Fruit fly (Drosophila melanogaster) whole organism, embryonic: ENCODE data around the gene Fer2LCH.

Source experiments
- CG12299 ChIP-seq: fragments of 200-800 bp; sonication (Bioruptor generic); optimal IDR thresholded peaks from 2 replicates; lab custom pipeline; 2018; ENCODE audit warnings: missing biosample characterization, mild to moderate bottlenecking, missing genetic modification characterization
- CG17359 ChIP-seq: fragments of 200-800 bp; sonication (Bioruptor generic); optimal IDR thresholded peaks from 3 replicates; lab custom pipeline; 2018; ENCODE audit warnings: missing biosample characterization, mild to moderate bottlenecking, missing genetic modification characterization, moderate library complexity
- CG17361 ChIP-seq: fragments of 200-800 bp; sonication (Bioruptor generic); IDR thresholded peaks from 3 replicates; pipeline ENCODE4 v1.3.6; 2022; ENCODE audit warnings: missing biosample characterization, missing genetic modification characterization
- CG17385 ChIP-seq: fragments of 200-800 bp; sonication (Bioruptor generic); optimal IDR thresholded peaks from 3 replicates; lab custom pipeline; 2018; ENCODE audit warnings: missing biosample characterization, mild to moderate bottlenecking, missing genetic modification characterization
- CG17802 ChIP-seq: fragments of 200-800 bp; sonication (Bioruptor generic); optimal IDR thresholded peaks from 2 replicates; lab custom pipeline; 2018; ENCODE audit warnings: missing biosample characterization, mild to moderate bottlenecking, missing genetic modification characterization, moderate library complexity
- CG2678 ChIP-seq: fragments of 200-800 bp; sonication (Bioruptor generic); optimal IDR thresholded peaks from 3 replicates; lab custom pipeline; 2019; ENCODE audit warnings: missing biosample characterization, mild to moderate bottlenecking, missing genetic modification characterization, moderate library complexity
- CG42726 ChIP-seq: fragments of 200-800 bp; sonication (Bioruptor generic); IDR thresholded peaks from 2 replicates; pipeline ENCODE4 v1.3.6; 2022; ENCODE audit warnings: missing biosample characterization, missing genetic modification characterization; ENCODE audit not compliant: partially characterized antibody
- CG4282 ChIP-seq: fragments of 200-800 bp; sonication (Bioruptor generic); optimal IDR thresholded peaks from 2 replicates; lab custom pipeline; 2016; ENCODE audit warnings: missing biosample characterization, missing genetic modification characterization
- CG4617 ChIP-seq: fragments of 200-800 bp; sonication (Bioruptor generic); optimal IDR thresholded peaks from 3 replicates; lab custom pipeline; 2016; ENCODE audit warnings: missing biosample characterization, missing genetic modification characterization, borderline replicate concordance
- CG6175 ChIP-seq: fragments of 200-800 bp; sonication (Bioruptor generic); IDR thresholded peaks from 3 replicates; pipeline ENCODE4 v1.3.6; 2022; ENCODE audit warnings: missing biosample characterization, missing genetic modification characterization
- CG6765 ChIP-seq: fragments of 200-800 bp; sonication (Bioruptor generic); optimal IDR thresholded peaks from 3 replicates; lab custom pipeline; 2017; ENCODE audit warnings: missing biosample characterization, mild to moderate bottlenecking, missing genetic modification characterization
- CG7271 ChIP-seq: fragments of 200-800 bp; sonication (Bioruptor generic); optimal IDR thresholded peaks from 2 replicates; lab custom pipeline; 2018; ENCODE audit warnings: missing biosample characterization, mild to moderate bottlenecking, missing genetic modification characterization, moderate library complexity
- CG7963 ChIP-seq: fragments of 200-800 bp; sonication (Bioruptor generic); IDR thresholded peaks from 3 replicates; pipeline ENCODE4 v1.3.6; 2022; ENCODE audit warnings: missing biosample characterization, missing genetic modification characterization; ENCODE audit not compliant: partially characterized antibody
- CG8359 ChIP-seq: fragments of 200-800 bp; sonication (Bioruptor generic); optimal IDR thresholded peaks from 2 replicates; lab custom pipeline; 2017; ENCODE audit warnings: missing biosample characterization, mild to moderate bottlenecking, missing genetic modification characterization, borderline replicate concordance
- CG8924 ChIP-seq: fragments of 200-800 bp; optimal IDR thresholded peaks from 3 replicates; lab custom pipeline; 2019; ENCODE audit warnings: missing biosample characterization, mild to moderate bottlenecking, missing genetic modification characterization, moderate library complexity
- CG9609 ChIP-seq: fragments of 200-800 bp; sonication (Bioruptor generic); optimal IDR thresholded peaks from 3 replicates; lab custom pipeline; 2016; ENCODE audit warnings: missing biosample characterization, missing genetic modification characterization
- Dbx ChIP-seq: fragments of 200-800 bp; sonication (Bioruptor generic); IDR thresholded peaks from 3 replicates; pipeline ENCODE4 v1.3.6; 2022; ENCODE audit warnings: missing biosample characterization, missing genetic modification characterization
- Drgx ChIP-seq: fragments of 200-800 bp; sonication (Bioruptor generic); IDR thresholded peaks from 2 replicates; pipeline ENCODE4 v1.3.6; 2022; ENCODE audit warnings: missing biosample characterization, missing genetic modification characterization
- Elba2 ChIP-seq: fragments of 200-800 bp; sonication (Bioruptor generic); optimal IDR thresholded peaks from 3 replicates; lab custom pipeline; 2016; ENCODE audit warnings: missing biosample characterization, missing genetic modification characterization
- Fer1 ChIP-seq: fragments of 200-800 bp; sonication (Bioruptor generic); optimal IDR thresholded peaks from 2 replicates; lab custom pipeline; 2017; ENCODE audit warnings: missing biosample characterization, mild to moderate bottlenecking, missing genetic modification characterization
- HmgD ChIP-seq: fragments of 200-800 bp; sonication (Bioruptor generic); optimal IDR thresholded peaks from 3 replicates; lab custom pipeline; 2016; ENCODE audit warnings: missing biosample characterization, missing genetic modification characterization
- Hr51 ChIP-seq, 2 experiments: fragments of 200-800 bp; sonication (Bioruptor generic); optimal IDR thresholded peaks; 2 replicates in 1 of 2; 3 replicates in 1 of 2; lab custom pipeline; 2016 to 2018; ENCODE audit warnings: missing biosample characterization in 2 of 2, missing genetic modification characterization in 2 of 2, mild to moderate bottlenecking in 1 of 2, moderate library complexity in 1 of 2
- Meics ChIP-seq: fragments of 200-800 bp; sonication (Bioruptor generic); optimal IDR thresholded peaks from 2 replicates; lab custom pipeline; 2017; ENCODE audit warnings: missing biosample characterization, mild to moderate bottlenecking, missing genetic modification characterization
- Mrtf ChIP-seq: fragments of 200-800 bp; sonication (Bioruptor generic); IDR thresholded peaks from 3 replicates; pipeline ENCODE4 v1.3.6; 2022; ENCODE audit warnings: missing biosample characterization, missing genetic modification characterization
- Nf-YB ChIP-seq: fragments of 200-800 bp; sonication (Bioruptor generic); optimal IDR thresholded peaks from 3 replicates; lab custom pipeline; 2019; ENCODE audit warnings: missing biosample characterization, mild to moderate bottlenecking, missing genetic modification characterization, moderate library complexity
- Sry-β ChIP-seq: fragments of 200-800 bp; sonication (Bioruptor generic); optimal IDR thresholded peaks from 2 replicates; lab custom pipeline; 2018; ENCODE audit warnings: missing biosample characterization, mild to moderate bottlenecking, missing genetic modification characterization, moderate library complexity
- Xbp1 ChIP-seq: fragments of 200-800 bp; sonication (Bioruptor generic); optimal IDR thresholded peaks from 3 replicates; lab custom pipeline; 2016; ENCODE audit warnings: missing biosample characterization, mild to moderate bottlenecking, missing genetic modification characterization
- ab ChIP-seq: fragments of 200-800 bp; sonication (Bioruptor generic); optimal IDR thresholded peaks from 2 replicates; lab custom pipeline; 2016; ENCODE audit warnings: missing biosample characterization, missing genetic modification characterization
- bsh ChIP-seq, 2 experiments: fragments of 200-800 bp; sonication (Bioruptor generic); optimal IDR thresholded peaks; 2 replicates each; lab custom pipeline; 2017 to 2018; ENCODE audit warnings: mild to moderate bottlenecking in 2 of 2, missing biosample characterization in 2 of 2, missing genetic modification characterization in 2 of 2, moderate library complexity in 1 of 2
- ci ChIP-seq: fragments of 200-800 bp; sonication (Bioruptor generic); IDR thresholded peaks from 3 replicates; pipeline ENCODE4 v1.3.6; 2022; ENCODE audit warnings: missing biosample characterization, missing genetic modification characterization
- crol ChIP-seq: fragments of 200-800 bp; sonication (Bioruptor generic); IDR thresholded peaks from 2 replicates; pipeline ENCODE4 v1.3.6; 2022; ENCODE audit warnings: missing biosample characterization, missing genetic modification characterization
- hb ChIP-seq: fragments of 200-800 bp; sonication (Bioruptor generic); IDR thresholded peaks from 3 replicates; pipeline ENCODE4 v1.3.6; 2022; ENCODE audit warnings: missing biosample characterization, missing genetic modification characterization; ENCODE audit not compliant: partially characterized antibody
- prd ChIP-seq, 3 experiments: fragments of >200 bp in 2 of 3; fragments of 200-800 bp in 1 of 3; sonication (Bioruptor generic) in 1 of 3; optimal IDR thresholded peaks in 2 of 3; IDR thresholded peaks in 1 of 3; 2 replicates in 2 of 3; 3 replicates in 1 of 3; pipeline versions ENCODE4 v1.3.6 to Lab custom; 2017 to 2022; ENCODE audit warnings: missing biosample characterization in 1 of 3, missing genetic modification characterization in 1 of 3
- row ChIP-seq: fragments of 200-800 bp; sonication (Bioruptor generic); IDR thresholded peaks from 3 replicates; pipeline ENCODE4 v1.3.6; 2022; ENCODE audit warnings: missing biosample characterization, missing genetic modification characterization
- sob ChIP-seq: fragments of 200-800 bp; sonication (Bioruptor generic); IDR thresholded peaks from 2 replicates; pipeline ENCODE4 v1.3.6; 2022; ENCODE audit warnings: missing biosample characterization, missing genetic modification characterization
- sqz ChIP-seq: fragments of 200-800 bp; sonication (Bioruptor generic); optimal IDR thresholded peaks from 3 replicates; lab custom pipeline; 2018; ENCODE audit warnings: missing biosample characterization, mild to moderate bottlenecking, missing genetic modification characterization
- sr ChIP-seq: fragments of 200-800 bp; sonication (Bioruptor generic); IDR thresholded peaks from 3 replicates; pipeline ENCODE4 v1.3.6; 2022; ENCODE audit warnings: missing biosample characterization, missing genetic modification characterization

Fer2LCH gene

dm6 chr3R:30337919-30338647 lies 49.5 kb upstream of the Fer2LCH start (continued):
- no peak for TF ChIP-seq CG9609 (GFP tag; lab: Kevin White, UChicago)
- no peak for TF ChIP-seq CG4617 (GFP tag; lab: Kevin White, UChicago)
- TF ChIP-seq CG4282 (GFP tag; lab: Kevin White, UChicago) = no peak
- TF ChIP-seq ci (GFP tag; lab: Robert Waterston, UW) = peak; percentile 48; the same call in 1 of the 3 replicates
- peak; percentile 11 for TF ChIP-seq CG17385
- TF ChIP-seq Mrtf (GFP tag; lab: Robert Waterston, UW) = no peak
- peak; percentile 2 for TF ChIP-seq CG8359 (GFP tag; lab: Kevin White, UChicago)
- peak; percentile 8 for TF ChIP-seq Xbp1 (GFP tag; lab: Kevin White, UChicago)
- no peak for TF ChIP-seq CG7963 (GFP tag; lab: Robert Waterston, UW)
- TF ChIP-seq prd (optimal IDR thresholded peaks at IDR 0.05; lab: Kevin White, UChicago) = peak in 1 of 2 experiments; percentile 48
- no peak for TF ChIP-seq prd (GFP tag; IDR thresholded peaks at IDR 0.05; lab: Robert Waterston, UW)
- peak; percentile 88 for TF ChIP-seq Nf-YB (GFP tag; lab: Kevin White, UChicago)
- TF ChIP-seq ab (GFP tag; lab: Kevin White, UChicago) = no peak
- peak; percentile 2 for TF ChIP-seq CG17359 (tag; lab: Kevin White, UChicago)
- TF ChIP-seq CG17802 (tag; lab: Kevin White, UChicago) = no peak
- TF ChIP-seq CG2678 = peak; percentile 8
- TF ChIP-seq hb (GFP tag; lab: Robert Waterston, UW) = no peak
- peak; percentile 95 for TF ChIP-seq row (GFP tag; lab: Robert Waterston, UW)
- TF ChIP-seq CG8924 (tag; lab: Kevin White, UChicago) = peak; percentile 6
- TF ChIP-seq sqz (GFP tag; lab: Kevin White, UChicago) = peak; percentile 85
- TF ChIP-seq Dbx = peak; percentile 47; the same call in 1 of the 3 replicates
- no peak for TF ChIP-seq CG12299 (tag; lab: Kevin White, UChicago)
- peak; percentile 48 for TF ChIP-seq Elba2
- TF ChIP-seq CG17361 (GFP tag; lab: Robert Waterston, UW) = peak; percentile 31; the same call in 1 of the 3 replicates
- 0 out of 2 replicates have a peak, but pooled peaks have one; percentile 20 for TF ChIP-seq sob
- peak; percentile 93 for TF ChIP-seq Sry-β (GFP tag; lab: Kevin White, UChicago)
- TF ChIP-seq HmgD (GFP tag; lab: Kevin White, UChicago) = peak; percentile 45
- TF ChIP-seq Meics (GFP tag; lab: Kevin White, UChicago) = peak; percentile 9
- 0 out of 2 replicates have a peak, but pooled peaks have one; percentile 26 for TF ChIP-seq CG42726 (GFP tag; lab: Robert Waterston, UW)
- TF ChIP-seq Fer1 = peak; percentile 14
- peak; percentile 72 for TF ChIP-seq crol (GFP tag; lab: Robert Waterston, UW)
- TF ChIP-seq Hr51 (GFP tag; optimal IDR thresholded peaks at IDR 0.05; lab: Kevin White, UChicago) = peak in 1 of 2 experiments; percentile 21
- TF ChIP-seq, all 482 proteins: peak for 71

DNA sequence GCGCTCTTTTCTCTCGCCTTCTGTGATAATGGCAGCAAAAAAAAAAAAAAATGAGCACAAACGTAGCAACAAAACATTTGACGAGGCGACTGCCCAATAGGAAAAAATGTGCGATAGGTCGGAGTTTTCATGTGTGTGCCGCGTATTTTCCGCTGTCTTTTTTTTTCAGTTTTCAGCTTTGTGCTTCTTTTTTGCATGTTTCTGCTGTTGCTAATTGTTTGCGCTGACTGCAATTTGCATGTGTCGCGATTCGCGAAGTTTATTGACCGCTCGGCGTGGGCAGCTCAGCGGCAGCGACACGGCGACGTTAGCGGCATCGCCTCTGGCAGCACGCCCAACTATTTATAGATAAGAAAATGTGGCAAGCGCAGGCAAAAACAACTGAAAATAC lies 49.0 kb upstream of the Fer2LCH start:
- 0 out of 3 replicates have a peak, but pooled peaks have one; percentile 52 for TF ChIP-seq CG6175 (GFP tag; lab: Robert Waterston, UW)
- TF ChIP-seq CG7271 (tag; lab: Kevin White, UChicago) = no peak
- peak in 1 of 2 experiments; percentile 39 for TF ChIP-seq bsh (GFP tag; optimal IDR thresholded peaks at IDR 0.05; lab: Kevin White, UChicago)
- peak; percentile 76 for TF ChIP-seq Sry-β (GFP tag; lab: Kevin White, UChicago)
- no peak for TF ChIP-seq CG6765 (GFP tag; lab: Kevin White, UChicago)
- peak; percentile 81 for TF ChIP-seq Drgx (GFP tag; lab: Robert Waterston, UW)
- peak; percentile 56 for TF ChIP-seq Elba2
- peak; percentile 52; the same call in 1 of the 3 replicates for TF ChIP-seq sr
- TF ChIP-seq, all 482 proteins: peak for 6
